Fruit fly (Drosophila melanogaster) whole organism, embryonic: ENCODE measurements around the gene side-IV.
A peak's percentile ranks its signal among the peaks of the same experiment; 100 is the strongest.

ENCODE experiments used
- Blimp-1 ChIP-seq: fragments of 200-800 bp; sonication (Bioruptor generic); optimal IDR thresholded peaks from 3 replicates; lab custom pipeline; 2018; ENCODE audit warnings: missing biosample characterization, missing genetic modification characterization, mild to moderate bottlenecking, moderate library complexity, missing genetic modification reagents
- CG10979 ChIP-seq: fragments of 200-800 bp; sonication (Bioruptor generic); optimal IDR thresholded peaks from 2 replicates; lab custom pipeline; 2018; ENCODE audit warnings: missing biosample characterization, mild to moderate bottlenecking, missing genetic modification characterization, moderate library complexity
- CG11504 ChIP-seq: fragments of 200-800 bp; sonication (Bioruptor generic); optimal IDR thresholded peaks from 3 replicates; lab custom pipeline; 2019; ENCODE audit warnings: missing biosample characterization, mild to moderate bottlenecking, missing genetic modification characterization, moderate library complexity
- CG12391 ChIP-seq: fragments of 200-800 bp; sonication (Bioruptor generic); optimal IDR thresholded peaks from 3 replicates; lab custom pipeline; 2018; ENCODE audit warnings: missing biosample characterization, mild to moderate bottlenecking, missing genetic modification characterization, moderate library complexity
- CG13894 ChIP-seq: fragments of 200-800 bp; sonication (Bioruptor generic); optimal IDR thresholded peaks from 3 replicates; lab custom pipeline; 2018; ENCODE audit warnings: missing biosample characterization, mild to moderate bottlenecking, missing genetic modification characterization, moderate library complexity
- CG15601 ChIP-seq: fragments of 200-800 bp; sonication (Bioruptor generic); optimal IDR thresholded peaks from 3 replicates; lab custom pipeline; 2019; ENCODE audit warnings: missing biosample characterization, mild to moderate bottlenecking, missing genetic modification characterization, moderate library complexity
- CG17361 ChIP-seq: fragments of 200-800 bp; sonication (Bioruptor generic); IDR thresholded peaks from 3 replicates; pipeline ENCODE4 v1.3.6; 2022; ENCODE audit warnings: missing biosample characterization, missing genetic modification characterization
- CG17829 ChIP-seq: fragments of 200-800 bp; optimal IDR thresholded peaks from 2 replicates; lab custom pipeline; 2019; ENCODE audit warnings: missing biosample characterization, mild to moderate bottlenecking, missing genetic modification characterization, moderate library complexity
- CG18262 ChIP-seq: fragments of 200-800 bp; optimal IDR thresholded peaks from 3 replicates; lab custom pipeline; 2019; ENCODE audit warnings: missing biosample characterization, mild to moderate bottlenecking, missing genetic modification characterization, moderate library complexity
- CG30403 ChIP-seq: fragments of 200-800 bp; sonication (Bioruptor generic); optimal IDR thresholded peaks from 3 replicates; lab custom pipeline; 2016; ENCODE audit warnings: missing biosample characterization, missing genetic modification characterization
- CG31441 ChIP-seq: fragments of 200-800 bp; sonication (Bioruptor generic); IDR thresholded peaks from 2 replicates; pipeline ENCODE4 v1.3.6; 2022; ENCODE audit warnings: missing biosample characterization, missing genetic modification characterization
- CG33557 ChIP-seq: fragments of 200-800 bp; sonication (Bioruptor generic); optimal IDR thresholded peaks from 2 replicates; lab custom pipeline; 2019; ENCODE audit warnings: missing biosample characterization, mild to moderate bottlenecking, missing genetic modification characterization, moderate library complexity
- CG4424 ChIP-seq: fragments of 200-800 bp; sonication (Bioruptor generic); optimal IDR thresholded peaks from 3 replicates; lab custom pipeline; 2016; ENCODE audit warnings: missing biosample characterization, missing genetic modification characterization
- CG4617 ChIP-seq: fragments of 200-800 bp; sonication (Bioruptor generic); optimal IDR thresholded peaks from 3 replicates; lab custom pipeline; 2016; ENCODE audit warnings: missing biosample characterization, missing genetic modification characterization, borderline replicate concordance
- CG6765 ChIP-seq: fragments of 200-800 bp; sonication (Bioruptor generic); optimal IDR thresholded peaks from 3 replicates; lab custom pipeline; 2017; ENCODE audit warnings: missing biosample characterization, mild to moderate bottlenecking, missing genetic modification characterization
- CG6813 ChIP-seq: fragments of 200-800 bp; sonication (Bioruptor generic); optimal IDR thresholded peaks from 2 replicates; lab custom pipeline; 2017; ENCODE audit warnings: missing biosample characterization, missing genetic modification characterization, mild to moderate bottlenecking, moderate library complexity, missing genetic modification reagents
- CG7271 ChIP-seq: fragments of 200-800 bp; sonication (Bioruptor generic); optimal IDR thresholded peaks from 2 replicates; lab custom pipeline; 2018; ENCODE audit warnings: missing biosample characterization, mild to moderate bottlenecking, missing genetic modification characterization, moderate library complexity
- CG7839 ChIP-seq: fragments of 200-800 bp; sonication (Bioruptor generic); optimal IDR thresholded peaks from 3 replicates; lab custom pipeline; 2018; ENCODE audit warnings: missing biosample characterization, mild to moderate bottlenecking, missing genetic modification characterization, moderate library complexity
- CG8765 ChIP-seq: fragments of 200-800 bp; sonication (Bioruptor generic); IDR thresholded peaks from 2 replicates; pipeline ENCODE4 v1.3.6; 2022; ENCODE audit warnings: missing biosample characterization, missing genetic modification characterization
- CG8924 ChIP-seq: fragments of 200-800 bp; optimal IDR thresholded peaks from 3 replicates; lab custom pipeline; 2019; ENCODE audit warnings: missing biosample characterization, mild to moderate bottlenecking, missing genetic modification characterization, moderate library complexity
- CoRest ChIP-seq: fragments of 200-800 bp; sonication (Bioruptor generic); optimal IDR thresholded peaks from 3 replicates; lab custom pipeline; 2018; ENCODE audit warnings: missing biosample characterization, mild to moderate bottlenecking, missing genetic modification characterization, moderate library complexity
- CrebB ChIP-seq: fragments of 200-800 bp; sonication (Bioruptor generic); optimal IDR thresholded peaks from 3 replicates; lab custom pipeline; 2018; ENCODE audit warnings: missing biosample characterization, mild to moderate bottlenecking, missing genetic modification characterization
- Dek ChIP-seq: fragments of 200-800 bp; sonication (Bioruptor generic); optimal IDR thresholded peaks from 3 replicates; lab custom pipeline; 2019; ENCODE audit warnings: missing biosample characterization, mild to moderate bottlenecking, missing genetic modification characterization, moderate library complexity
- Doc2 ChIP-seq: fragments of 200-800 bp; sonication (Bioruptor generic); IDR thresholded peaks from 2 replicates; pipeline ENCODE4 v1.3.6; 2022; ENCODE audit warnings: missing biosample characterization, missing genetic modification characterization
- Kr ChIP-seq: fragments of 200-800 bp; sonication (Bioruptor generic); optimal IDR thresholded peaks from 2 replicates; lab custom pipeline; 2017; ENCODE audit warnings: missing biosample characterization, mild to moderate bottlenecking, missing genetic modification characterization
- abd-A ChIP-seq: fragments of 200-800 bp; sonication (Bioruptor generic); optimal IDR thresholded peaks from 3 replicates; lab custom pipeline; 2019; ENCODE audit warnings: missing biosample characterization, mild to moderate bottlenecking, missing genetic modification characterization, moderate library complexity
- bbx ChIP-seq: fragments of 200-800 bp; sonication (Bioruptor generic); IDR thresholded peaks from 2 replicates; pipeline ENCODE4 v1.3.6; 2022; ENCODE audit warnings: missing biosample characterization, missing genetic modification characterization; ENCODE audit not compliant: partially characterized antibody
- cad ChIP-seq: fragments of >200 bp; optimal IDR thresholded peaks from 2 replicates; lab custom pipeline; 2017; ENCODE audit warnings: missing biosample characterization, missing genetic modification characterization
- chinmo ChIP-seq: fragments of 200-800 bp; sonication (Bioruptor generic); IDR thresholded peaks from 4 replicates; pipeline ENCODE4 v1.3.6; 2022; ENCODE audit warnings: missing biosample characterization, missing genetic modification characterization; ENCODE audit not compliant: partially characterized antibody
- corto ChIP-seq: fragments of 200-800 bp; sonication (Bioruptor generic); optimal IDR thresholded peaks from 2 replicates; lab custom pipeline; 2016; ENCODE audit warnings: missing biosample characterization, mild to moderate bottlenecking, missing genetic modification characterization, moderate library complexity
- dmrt11E ChIP-seq: fragments of 200-800 bp; sonication (Bioruptor generic); optimal IDR thresholded peaks from 3 replicates; lab custom pipeline; 2018; ENCODE audit warnings: missing biosample characterization, mild to moderate bottlenecking, missing genetic modification characterization, moderate library complexity
- fd64A ChIP-seq: fragments of 200-800 bp; sonication (Bioruptor generic); optimal IDR thresholded peaks from 3 replicates; lab custom pipeline; 2018; ENCODE audit warnings: missing biosample characterization, mild to moderate bottlenecking, missing genetic modification characterization
- gce ChIP-seq: fragments of 200-800 bp; sonication (Bioruptor generic); IDR thresholded peaks from 3 replicates; pipeline ENCODE4 v1.3.6; 2022; ENCODE audit warnings: missing biosample characterization, missing genetic modification characterization
- gcm ChIP-seq: fragments of 200-800 bp; sonication (Bioruptor generic); optimal IDR thresholded peaks from 2 replicates; lab custom pipeline; 2019; ENCODE audit warnings: missing biosample characterization, mild to moderate bottlenecking, missing genetic modification characterization, moderate library complexity
- grau ChIP-seq: fragments of 200-800 bp; optimal IDR thresholded peaks from 3 replicates; lab custom pipeline; 2019; ENCODE audit warnings: missing biosample characterization, mild to moderate bottlenecking, missing genetic modification characterization, moderate library complexity
- gro ChIP-seq: fragments of 200-800 bp; sonication (Bioruptor generic); optimal IDR thresholded peaks from 2 replicates; lab custom pipeline; 2016; ENCODE audit warnings: missing biosample characterization, missing genetic modification characterization
- hb ChIP-seq: fragments of 200-800 bp; sonication (Bioruptor generic); IDR thresholded peaks from 3 replicates; pipeline ENCODE4 v1.3.6; 2022; ENCODE audit warnings: missing biosample characterization, missing genetic modification characterization; ENCODE audit not compliant: partially characterized antibody
- nmo ChIP-seq: fragments of 200-800 bp; sonication (Bioruptor generic); optimal IDR thresholded peaks from 2 replicates; lab custom pipeline; 2018; ENCODE audit warnings: missing biosample characterization, mild to moderate bottlenecking, missing genetic modification characterization, moderate library complexity
- pita ChIP-seq: fragments of 200-800 bp; sonication (Bioruptor generic); optimal IDR thresholded peaks from 2 replicates; lab custom pipeline; 2017; ENCODE audit warnings: missing biosample characterization, mild to moderate bottlenecking, missing genetic modification characterization
- prd ChIP-seq, 3 experiments: fragments of >200 bp in 2 of 3; fragments of 200-800 bp in 1 of 3; sonication (Bioruptor generic) in 1 of 3; optimal IDR thresholded peaks in 2 of 3; IDR thresholded peaks in 1 of 3; 2 replicates in 2 of 3; 3 replicates in 1 of 3; pipeline versions ENCODE4 v1.3.6 to Lab custom; 2017 to 2022; ENCODE audit warnings: missing biosample characterization in 1 of 3, missing genetic modification characterization in 1 of 3
- ro ChIP-seq: fragments of 200-800 bp; sonication (Bioruptor generic); IDR thresholded peaks from 2 replicates; pipeline ENCODE4 v1.3.6; 2022; ENCODE audit warnings: missing biosample characterization, missing genetic modification characterization
- row ChIP-seq: fragments of 200-800 bp; sonication (Bioruptor generic); IDR thresholded peaks from 3 replicates; pipeline ENCODE4 v1.3.6; 2022; ENCODE audit warnings: missing biosample characterization, missing genetic modification characterization
- scrt ChIP-seq: fragments of 200-800 bp; sonication (Bioruptor generic); optimal IDR thresholded peaks from 2 replicates; lab custom pipeline; 2018; ENCODE audit warnings: missing biosample characterization, mild to moderate bottlenecking, missing genetic modification characterization, moderate library complexity
- slbo ChIP-seq: fragments of 200-800 bp; sonication (Bioruptor generic); IDR thresholded peaks from 2 replicates; pipeline ENCODE4 v1.3.6; 2022; ENCODE audit warnings: missing biosample characterization, missing genetic modification characterization
- slou ChIP-seq: fragments of 200-800 bp; sonication (Bioruptor generic); optimal IDR thresholded peaks from 3 replicates; lab custom pipeline; 2016; ENCODE audit warnings: missing biosample characterization, missing genetic modification characterization
- stwl ChIP-seq: fragments of 200-800 bp; sonication (Bioruptor generic); optimal IDR thresholded peaks from 3 replicates; lab custom pipeline; 2018; ENCODE audit warnings: missing biosample characterization, mild to moderate bottlenecking, missing genetic modification characterization, moderate library complexity
- trem ChIP-seq: fragments of 200-800 bp; optimal IDR thresholded peaks from 3 replicates; lab custom pipeline; 2019; ENCODE audit warnings: missing biosample characterization, mild to moderate bottlenecking, missing genetic modification characterization, moderate library complexity
- zf30C ChIP-seq: fragments of 200-800 bp; sonication (Bioruptor generic); optimal IDR thresholded peaks from 3 replicates; lab custom pipeline; 2018; ENCODE audit warnings: missing biosample characterization, mild to moderate bottlenecking, missing genetic modification characterization

side-IV gene

dm6 chr3R:13404841-13405441 lies 45.4 kb upstream of the side-IV start, which contains the start of gene yellow-e3 (continued):
- TF ChIP-seq CG11504 (peak; percentile 6), CG13894 (no peak), slbo (GFP tag; lab: Robert Waterston, UW) (no peak), Doc2 (no peak), CG8765 (GFP tag; lab: Robert Waterston, UW) (peak; percentile 39; the same call in 1 of the 2 replicates), gro (no peak), CG7271 (tag; lab: Kevin White, UChicago) (peak; percentile 86), CG30403 (GFP tag; lab: Kevin White, UChicago) (peak; percentile 16), CG6765 (GFP tag; lab: Kevin White, UChicago) (no peak), slou (GFP tag; lab: Kevin White, UChicago) (no peak), Dek (tag; lab: Kevin White, UChicago) (no peak), zf30C (GFP tag; lab: Kevin White, UChicago) (peak; percentile 95), Kr (no peak), gce (GFP tag; lab: Robert Waterston, UW) (no peak), dmrt11E (tag; lab: Kevin White, UChicago) (peak; percentile 87), CG12391 (peak; percentile 48), prd (optimal IDR thresholded peaks at IDR 0.05; lab: Kevin White, UChicago) (no peak), prd (GFP tag; IDR thresholded peaks at IDR 0.05; lab: Robert Waterston, UW) (peak; percentile 81), hb (GFP tag; lab: Robert Waterston, UW) (no peak), CG4617 (GFP tag; lab: Kevin White, UChicago) (no peak), CG4424 (GFP tag; lab: Kevin White, UChicago) (no peak), Blimp-1 (GFP tag; lab: Kevin White, UChicago) (peak; percentile 38), cad (peak; percentile 38), pita (GFP tag; lab: Kevin White, UChicago) (no peak), CG18262 (tag; lab: Kevin White, UChicago) (peak; percentile 68), chinmo (GFP tag; lab: Robert Waterston, UW) (no peak), bbx (GFP tag; lab: Robert Waterston, UW) (no peak), scrt (GFP tag; lab: Kevin White, UChicago) (no peak), CG7839 (tag; lab: Kevin White, UChicago) (peak; percentile 14), CG31441 (GFP tag; lab: Robert Waterston, UW) (0 out of 2 replicates have a peak, but pooled peaks have one; percentile 35), fd64A (no peak), abd-A (no peak), CG17361 (GFP tag; lab: Robert Waterston, UW) (peak; percentile 38; the same call in 1 of the 3 replicates), row (GFP tag; lab: Robert Waterston, UW) (peak; percentile 53), grau (tag; lab: Kevin White, UChicago) (peak; percentile 44), trem (tag; lab: Kevin White, UChicago) (peak; percentile 32), CG10979 (tag; lab: Kevin White, UChicago) (peak; percentile 76), CrebB (tag; lab: Kevin White, UChicago) (no peak), corto (GFP tag; lab: Kevin White, UChicago) (no peak), CG33557 (GFP tag; lab: Kevin White, UChicago) (peak; percentile 81), CG6813 (GFP tag; lab: Kevin White, UChicago) (no peak), CG8924 (tag; lab: Kevin White, UChicago) (peak; percentile 64), stwl (peak; percentile 11), CG15601 (tag; lab: Kevin White, UChicago) (peak; percentile 24), CG17829 (tag; lab: Kevin White, UChicago) (peak; percentile 58), CoRest (peak; percentile 25), nmo (GFP tag; lab: Kevin White, UChicago) (peak; percentile 41), ro (GFP tag; lab: Robert Waterston, UW) (no peak), gcm (GFP tag; lab: Kevin White, UChicago) (peak; percentile 29)
